Worm (Caenorhabditis elegans) whole organism, L3 larva: Measurements from ENCODE around the gene C04C3.4.

Source experiments
- ama-1 ChIP-seq: fragments of 150-350 bp; optimal IDR thresholded peaks from 2 replicates; lab custom pipeline; 2018
- ceh-28 ChIP-seq: fragments of 150-350 bp; optimal IDR thresholded peaks from 2 replicates; lab custom pipeline; 2014; ENCODE audit warnings: missing biosample characterization, missing genetic modification reagents, missing genetic modification characterization
- elt-2 ChIP-seq: sonication (generic microtip); optimal IDR thresholded peaks from 2 replicates; lab custom pipeline; 2016; ENCODE audit warnings: missing genetic modification reagents, mild to moderate bottlenecking, missing genetic modification characterization, missing compliant biosample characterization
- fos-1 ChIP-seq: fragments of 150-350 bp; optimal IDR thresholded peaks from 2 replicates; lab custom pipeline; 2014; ENCODE audit warnings: missing biosample characterization, missing genetic modification characterization
- lsy-12 ChIP-seq: sonication (generic microtip); optimal IDR thresholded peaks from 2 replicates; lab custom pipeline; 2016; ENCODE audit warnings: mild to moderate bottlenecking, missing genetic modification characterization, missing compliant biosample characterization
- nhr-11 ChIP-seq: fragments of 150-350 bp; optimal IDR thresholded peaks from 2 replicates; lab custom pipeline; 2014; ENCODE audit warnings: missing biosample characterization, missing genetic modification characterization
- nhr-23 ChIP-seq: fragments of 150-350 bp; optimal IDR thresholded peaks from 2 replicates; lab custom pipeline; 2014; ENCODE audit warnings: missing biosample characterization, missing genetic modification reagents, missing genetic modification characterization
- nhr-237 ChIP-seq: fragments of 150-350 bp; optimal IDR thresholded peaks from 2 replicates; lab custom pipeline; 2014; ENCODE audit warnings: missing biosample characterization, missing genetic modification characterization
- unc-62 ChIP-seq: fragments of 150-350 bp; sonication (generic microtip); optimal IDR thresholded peaks from 4 replicates; lab custom pipeline; 2014; ENCODE audit warnings: missing biosample characterization, missing genetic modification reagents, missing genetic modification characterization
- ztf-11 ChIP-seq: fragments of 150-350 bp; optimal IDR thresholded peaks from 2 replicates; lab custom pipeline; 2014; ENCODE audit warnings: missing biosample characterization, missing genetic modification characterization
- ztf-4 ChIP-seq: fragments of 150-350 bp; optimal IDR thresholded peaks from 2 replicates; lab custom pipeline; 2014; ENCODE audit warnings: missing biosample characterization, missing genetic modification characterization

DNA sequence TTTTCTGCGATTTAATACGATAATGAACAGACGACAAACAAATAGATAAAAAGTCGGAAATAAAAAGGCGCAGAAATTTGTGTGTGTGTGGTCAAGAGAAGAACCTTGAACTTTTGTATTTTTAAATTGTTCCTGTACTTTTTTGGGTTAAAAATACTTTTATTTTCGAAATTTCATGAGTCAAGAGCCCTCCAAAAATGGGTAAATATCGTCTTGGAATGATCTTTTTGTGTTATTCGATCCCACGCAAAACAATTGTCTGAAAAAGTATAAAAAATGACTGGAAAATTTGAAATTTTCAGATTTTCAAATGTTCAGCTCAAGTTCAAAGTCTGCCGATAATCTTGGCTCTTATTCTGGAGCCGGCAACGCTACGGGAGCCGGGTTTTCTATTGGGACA lies 1.4 kb downstream of the C04C3.4 start, which contains the start of gene C04C3.14:
- TF ChIP-seq nhr-237 (tag; lab: Kevin White, UChicago) (no peak), fos-1 (no peak), ztf-11 (tag; lab: Kevin White, UChicago) (no peak), nhr-23 (no peak), ztf-4 (no peak), ceh-28 (no peak), lsy-12 (tag; lab: Kevin White, UChicago) (no peak), unc-62 (GFP tag; lab: Kevin White, UChicago) (no peak), ama-1 (lab: Kevin White, UChicago) (no peak), nhr-11 (no peak), elt-2 (tag; lab: Kevin White, UChicago) (no peak)
